Worm (Caenorhabditis elegans): Measurements from ENCODE around the gene rev-1.
A peak's percentile ranks its signal among the peaks of the same experiment; 100 is the strongest.

rev-1 gene

ce11 chrII:7877744-7878468 lies 22.5 kb upstream of the rev-1 start, which contains the start of gene T01H3.2 (continued):
- TF ChIP-seq Y105C5A.15 (GFP tag; IDR thresholded peaks at IDR 0.05) (no peak), cey-2 (tag; optimal IDR thresholded peaks at IDR 0.05; ENCODE audit: borderline replicate concordance, insufficient read depth) (no peak), ceh-28 (tag; optimal IDR thresholded peaks at IDR 0.05) (no peak), snpc-4 (tag; optimal IDR thresholded peaks at IDR 0.05) (no peak), nhr-48 (tag; optimal IDR thresholded peaks at IDR 0.05) (no peak), pha-4 (GFP tag; IDR thresholded peaks at IDR 0.05) (no peak), pha-4 (tag; optimal IDR thresholded peaks at IDR 0.05) (no peak), php-3 (GFP tag; IDR thresholded peaks at IDR 0.05) (no peak; the same call in 1 of the 2 replicates), skn-1 (tag; optimal IDR thresholded peaks at IDR 0.05) (no peak), mep-1 (tag; optimal IDR thresholded peaks at IDR 0.05) (peak; percentile 26), mdt-29 (GFP tag; IDR thresholded peaks at IDR 0.05) (0 out of 2 replicates have a peak, but pooled peaks have one; percentile 20), zip-2 (tag; optimal IDR thresholded peaks at IDR 0.05) (no peak), Y75B8A.6 (GFP tag; IDR thresholded peaks at IDR 0.05) (no peak), pqm-1 (tag; optimal IDR thresholded peaks at IDR 0.05) (no peak), unc-39 (tag; optimal IDR thresholded peaks at IDR 0.05) (no peak), snpc-1.2 (GFP tag; IDR thresholded peaks at IDR 0.05) (no peak), F44E2.7 (GFP tag; IDR thresholded peaks at IDR 0.05) (no peak), hlh-11 (tag; optimal IDR thresholded peaks at IDR 0.05) (no peak), madf-5 (GFP tag; IDR thresholded peaks at IDR 0.05) (no peak), R02D3.7 (tag; optimal IDR thresholded peaks at IDR 0.05) (no peak), nhr-6 (tag; optimal IDR thresholded peaks at IDR 0.05) (no peak), lin-15B (tag; optimal IDR thresholded peaks at IDR 0.05) (no peak), zip-11 (GFP tag; IDR thresholded peaks at IDR 0.05) (no peak), nhr-102 (tag; optimal IDR thresholded peaks at IDR 0.05) (peak; percentile 53), jun-1 (tag; optimal IDR thresholded peaks at IDR 0.05) (no peak), daf-16 (GFP tag; optimal IDR thresholded peaks at IDR 0.05) (no peak), daf-16 (tag; optimal IDR thresholded peaks at IDR 0.05) (no peak), egl-43 (GFP tag; IDR thresholded peaks at IDR 0.05) (no peak), Y5F2A.4 (GFP tag; optimal IDR thresholded peaks at IDR 0.05) (no peak), sdz-12 (GFP tag; optimal IDR thresholded peaks at IDR 0.05) (no peak), lim-7 (GFP tag; IDR thresholded peaks at IDR 0.05) (no peak), zfp-3 (GFP tag; conservative IDR thresholded peaks at IDR 0.05) (no peak), dpl-1 (GFP tag; optimal IDR thresholded peaks at IDR 0.05) (no peak), dve-1 (tag; optimal IDR thresholded peaks at IDR 0.05; ENCODE audit: insufficient read depth) (peak; percentile 37), rbr-2 (tag; optimal IDR thresholded peaks at IDR 0.05) (no peak), ZK546.5 (tag; optimal IDR thresholded peaks at IDR 0.05) (no peak), set-16 (GFP tag; IDR thresholded peaks at IDR 0.05) (no peak), mxl-2 (GFP tag; conservative IDR thresholded peaks at IDR 0.05) (no peak), attf-4 (tag; optimal IDR thresholded peaks at IDR 0.05) (no peak), lin-38 (GFP tag; IDR thresholded peaks at IDR 0.05) (peak; percentile 52), D1046.2 (GFP tag; IDR thresholded peaks at IDR 0.05) (no peak), aha-1 (tag) (no peak), nhr-10 (tag; optimal IDR thresholded peaks at IDR 0.05) (no peak)

DNA sequence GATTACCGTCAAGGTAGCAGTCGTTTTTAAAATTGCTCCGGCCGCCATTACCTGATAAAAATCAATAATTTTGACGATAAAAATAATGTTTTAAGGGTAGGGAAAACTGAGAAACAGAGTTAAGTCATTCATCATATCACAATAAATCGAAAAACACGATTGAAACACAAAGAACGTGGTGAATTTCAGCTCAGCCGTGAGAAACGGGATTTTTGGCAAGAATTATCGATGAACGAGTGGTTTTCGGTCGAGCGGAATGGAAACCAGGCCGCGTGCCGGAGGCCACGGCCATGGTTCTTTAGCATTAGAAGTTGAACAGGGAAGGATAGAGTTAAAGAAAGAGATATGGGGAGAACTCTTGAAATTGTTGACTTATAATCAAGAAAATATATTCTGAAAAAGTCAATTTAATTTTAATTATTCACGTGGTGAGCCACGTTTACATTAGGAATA lies 21.1 kb upstream of the rev-1 start, which contains the start of the genes vha-4 and T01H3.5:
Gene vha-4, minus strand, starts transcription at position 51 of the 453 bp plus-strand sequence.
Gene T01H3.5, plus strand, starts transcription at position 351 of the 453 bp plus-strand sequence.
- TF ChIP-seq aha-1 (tag) (no peak), sdz-12 (GFP tag; optimal IDR thresholded peaks at IDR 0.05) (no peak), hif-1 (tag; optimal IDR thresholded peaks at IDR 0.05) (peak in 1 of 2 experiments; percentile 16), egl-27 (tag; optimal IDR thresholded peaks at IDR 0.05) (no peak), ceh-62 (tag; optimal IDR thresholded peaks at IDR 0.05) (no peak), zip-2 (tag; optimal IDR thresholded peaks at IDR 0.05) (no peak), lim-7 (GFP tag; IDR thresholded peaks at IDR 0.05) (no peak), mdl-1 (tag; optimal IDR thresholded peaks at IDR 0.05) (no peak), nhr-28 (tag; optimal IDR thresholded peaks at IDR 0.05) (peak; percentile 8), lin-38 (GFP tag; IDR thresholded peaks at IDR 0.05) (peak; percentile 29; the same call in 1 of the 2 replicates), ama-1 (optimal IDR thresholded peaks at IDR 0.05) (peak; percentile 44), mxl-3 (GFP tag; optimal IDR thresholded peaks at IDR 0.05) (peak; percentile 33), nhr-77 (tag; optimal IDR thresholded peaks at IDR 0.05) (peak; percentile 9), set-16 (GFP tag; IDR thresholded peaks at IDR 0.05) (no peak), unc-130 (GFP tag; optimal IDR thresholded peaks at IDR 0.05) (no peak), mes-2 (tag; optimal IDR thresholded peaks at IDR 0.05; ENCODE audit: poor library complexity, severe bottlenecking) (peak; percentile 70)

Measured in whole organism, L4 larva.